Fruit fly (Drosophila melanogaster) whole organism, embryonic: Measurements from ENCODE around the gene Phyhd1.

Source experiments
- Antp ChIP-seq: fragments of 200-800 bp; sonication (Bioruptor generic); optimal IDR thresholded peaks from 3 replicates; lab custom pipeline; 2016; ENCODE audit warnings: missing biosample characterization, missing genetic modification characterization
- Asciz ChIP-seq: fragments of 200-800 bp; sonication (Bioruptor generic); optimal IDR thresholded peaks from 2 replicates; lab custom pipeline; 2017; ENCODE audit warnings: missing biosample characterization, mild to moderate bottlenecking, missing genetic modification characterization, missing genetic modification reagents
- Awh ChIP-seq: fragments of 200-800 bp; sonication (Bioruptor generic); IDR thresholded peaks from 2 replicates; pipeline ENCODE4, ENCODE4 v1.3.6; 2022; ENCODE audit warnings: missing biosample characterization, missing genetic modification characterization
- CG10209 ChIP-seq: fragments of 200-800 bp; sonication (Bioruptor generic); optimal IDR thresholded peaks from 3 replicates; lab custom pipeline; 2017; ENCODE audit warnings: missing biosample characterization, mild to moderate bottlenecking, missing genetic modification characterization, missing genetic modification reagents
- CG10959 ChIP-seq: fragments of 200-800 bp; sonication (Bioruptor generic); IDR thresholded peaks from 2 replicates; pipeline ENCODE4 v1.3.6; 2022; ENCODE audit warnings: missing biosample characterization, missing genetic modification characterization
- CG11723 ChIP-seq: fragments of 200-800 bp; sonication (Bioruptor generic); optimal IDR thresholded peaks from 2 replicates; lab custom pipeline; 2017; ENCODE audit warnings: missing biosample characterization, mild to moderate bottlenecking, missing genetic modification characterization
- CG12659 ChIP-seq: fragments of 200-800 bp; sonication (Bioruptor generic); optimal IDR thresholded peaks from 3 replicates; lab custom pipeline; 2017; ENCODE audit warnings: mild to moderate bottlenecking, missing biosample characterization, missing genetic modification reagents, missing genetic modification characterization
- CG15601 ChIP-seq: fragments of 200-800 bp; sonication (Bioruptor generic); optimal IDR thresholded peaks from 3 replicates; lab custom pipeline; 2019; ENCODE audit warnings: missing biosample characterization, mild to moderate bottlenecking, missing genetic modification characterization, moderate library complexity
- CG17829 ChIP-seq: fragments of 200-800 bp; optimal IDR thresholded peaks from 2 replicates; lab custom pipeline; 2019; ENCODE audit warnings: missing biosample characterization, mild to moderate bottlenecking, missing genetic modification characterization, moderate library complexity
- CG2712 ChIP-seq: fragments of 200-800 bp; optimal IDR thresholded peaks from 3 replicates; lab custom pipeline; 2019; ENCODE audit warnings: missing biosample characterization, mild to moderate bottlenecking, missing genetic modification characterization, moderate library complexity
- CG30431 ChIP-seq: fragments of 200-800 bp; sonication (Bioruptor generic); optimal IDR thresholded peaks from 2 replicates; lab custom pipeline; 2017; ENCODE audit warnings: missing biosample characterization, missing genetic modification characterization
- CG34376 ChIP-seq: fragments of 200-800 bp; sonication (Bioruptor generic); optimal IDR thresholded peaks from 2 replicates; lab custom pipeline; 2018; ENCODE audit warnings: missing biosample characterization, mild to moderate bottlenecking, missing genetic modification characterization
- CG3847 ChIP-seq: fragments of 200-800 bp; sonication (Bioruptor generic); IDR thresholded peaks from 2 replicates; pipeline ENCODE4 v1.3.6; 2022; ENCODE audit warnings: missing biosample characterization, missing genetic modification characterization
- CG6254 ChIP-seq: fragments of 200-800 bp; sonication (Bioruptor generic); optimal IDR thresholded peaks from 3 replicates; lab custom pipeline; 2017; ENCODE audit warnings: mild to moderate bottlenecking, missing biosample characterization, missing genetic modification reagents, missing genetic modification characterization
- CG7987 ChIP-seq: fragments of 200-800 bp; sonication (Bioruptor generic); optimal IDR thresholded peaks from 2 replicates; lab custom pipeline; 2018; ENCODE audit warnings: missing biosample characterization, mild to moderate bottlenecking, missing genetic modification characterization, moderate library complexity
- CG9215 ChIP-seq: fragments of 200-800 bp; sonication (Bioruptor generic); IDR thresholded peaks from 2 replicates; pipeline ENCODE4 v1.3.6; 2022; ENCODE audit warnings: missing biosample characterization, missing genetic modification characterization
- CG9727 ChIP-seq: fragments of 200-800 bp; sonication (Bioruptor generic); optimal IDR thresholded peaks from 3 replicates; lab custom pipeline; 2017; ENCODE audit warnings: missing biosample characterization, mild to moderate bottlenecking, missing genetic modification characterization
- Dbx ChIP-seq: fragments of 200-800 bp; sonication (Bioruptor generic); IDR thresholded peaks from 3 replicates; pipeline ENCODE4 v1.3.6; 2022; ENCODE audit warnings: missing biosample characterization, missing genetic modification characterization
- GATAe ChIP-seq: fragments of 200-800 bp; sonication (Bioruptor generic); conservative IDR thresholded peaks from 2 replicates; pipeline ENCODE4 v1.3.6; 2022; ENCODE audit warnings: missing biosample characterization, missing genetic modification characterization
- HLHmδ ChIP-seq: fragments of 200-800 bp; sonication (Bioruptor generic); optimal IDR thresholded peaks from 2 replicates; lab custom pipeline; 2018; ENCODE audit warnings: missing biosample characterization, mild to moderate bottlenecking, missing genetic modification characterization, moderate library complexity
- Hr51 ChIP-seq, 2 experiments: fragments of 200-800 bp; sonication (Bioruptor generic); optimal IDR thresholded peaks; 2 replicates in 1 of 2; 3 replicates in 1 of 2; lab custom pipeline; 2016 to 2018; ENCODE audit warnings: missing biosample characterization in 2 of 2, missing genetic modification characterization in 2 of 2, mild to moderate bottlenecking in 1 of 2, moderate library complexity in 1 of 2
- NC2α ChIP-seq: fragments of 200-800 bp; sonication (Bioruptor generic); optimal IDR thresholded peaks from 2 replicates; lab custom pipeline; 2016; ENCODE audit warnings: missing biosample characterization, missing genetic modification characterization
- Oli ChIP-seq: fragments of 200-800 bp; sonication (Bioruptor generic); optimal IDR thresholded peaks from 2 replicates; lab custom pipeline; 2018; ENCODE audit warnings: missing biosample characterization, mild to moderate bottlenecking, missing genetic modification characterization, moderate library complexity
- Pdp1 ChIP-seq, 2 experiments: fragments of 200-800 bp; sonication (Bioruptor generic); optimal IDR thresholded peaks; 3 replicates each; lab custom pipeline; 2016; ENCODE audit warnings: missing biosample characterization in 2 of 2, missing genetic modification characterization in 2 of 2, mild to moderate bottlenecking in 1 of 2, moderate library complexity in 1 of 2
- Poxn ChIP-seq: fragments of 200-800 bp; sonication (Bioruptor generic); IDR thresholded peaks from 2 replicates; pipeline ENCODE4 v1.3.6; 2022; ENCODE audit warnings: missing biosample characterization, missing genetic modification characterization
- Scr ChIP-seq: fragments of 200-800 bp; sonication (Bioruptor generic); IDR thresholded peaks from 2 replicates; pipeline ENCODE4 v1.3.6; 2022; ENCODE audit warnings: missing biosample characterization, missing genetic modification characterization; ENCODE audit not compliant: partially characterized antibody
- Taf1 ChIP-seq: fragments of 200-800 bp; sonication (Bioruptor generic); IDR thresholded peaks from 2 replicates; pipeline ENCODE4 v1.3.6; 2022; ENCODE audit warnings: missing biosample characterization, missing genetic modification characterization
- Trl ChIP-seq, 3 experiments: fragments of >200 bp in 2 of 3; fragments of 200-800 bp in 1 of 3; sonication (Bioruptor generic) in 1 of 3; optimal IDR thresholded peaks; 2 replicates in 1 of 3; 3 replicates in 2 of 3; lab custom pipeline; 2016 to 2017; ENCODE audit warnings: missing biosample characterization in 1 of 3, missing genetic modification characterization in 1 of 3
- Xrp1 ChIP-seq: fragments of 200-800 bp; sonication (Bioruptor generic); IDR thresholded peaks from 2 replicates; pipeline ENCODE4 v1.3.6; 2022; ENCODE audit warnings: missing biosample characterization, missing genetic modification characterization
- cad ChIP-seq: fragments of >200 bp; optimal IDR thresholded peaks from 2 replicates; lab custom pipeline; 2017; ENCODE audit warnings: missing biosample characterization, missing genetic modification characterization
- eve ChIP-seq, 2 experiments: fragments of >200 bp; optimal IDR thresholded peaks; 2 replicates each; lab custom pipeline; 2017; ENCODE audit warnings: missing biosample characterization in 2 of 2, missing genetic modification characterization in 2 of 2
- gce ChIP-seq: fragments of 200-800 bp; sonication (Bioruptor generic); IDR thresholded peaks from 3 replicates; pipeline ENCODE4 v1.3.6; 2022; ENCODE audit warnings: missing biosample characterization, missing genetic modification characterization
- gsb-n ChIP-seq: fragments of 200-800 bp; sonication (Bioruptor generic); optimal IDR thresholded peaks from 3 replicates; lab custom pipeline; 2018; ENCODE audit warnings: missing biosample characterization, mild to moderate bottlenecking, missing genetic modification characterization
- hb ChIP-seq: fragments of 200-800 bp; sonication (Bioruptor generic); IDR thresholded peaks from 3 replicates; pipeline ENCODE4 v1.3.6; 2022; ENCODE audit warnings: missing biosample characterization, missing genetic modification characterization; ENCODE audit not compliant: partially characterized antibody
- jigr1 ChIP-seq: fragments of 200-800 bp; sonication (Bioruptor generic); IDR thresholded peaks from 3 replicates; pipeline ENCODE4 v1.3.6; 2022; ENCODE audit warnings: missing biosample characterization, missing genetic modification characterization
- mld ChIP-seq: fragments of 200-800 bp; sonication (Bioruptor generic); IDR thresholded peaks from 3 replicates; pipeline ENCODE4 v1.3.6; 2022; ENCODE audit warnings: missing biosample characterization, missing genetic modification characterization; ENCODE audit not compliant: partially characterized antibody
- pan ChIP-seq, 4 experiments: fragments of >200 bp in 3 of 4; fragments of 200-800 bp in 1 of 4; sonication (Bioruptor generic) in 1 of 4; optimal IDR thresholded peaks in 3 of 4; IDR thresholded peaks in 1 of 4; 2 replicates each; pipeline versions ENCODE4 v1.3.6 to Lab custom; 2017 to 2022; ENCODE audit warnings: missing biosample characterization in 2 of 4, missing genetic modification characterization in 2 of 4, mixed read lengths in 1 of 4
- pfk ChIP-seq: fragments of 200-800 bp; sonication (Bioruptor generic); optimal IDR thresholded peaks from 2 replicates; lab custom pipeline; 2018; ENCODE audit warnings: missing biosample characterization, mild to moderate bottlenecking, missing genetic modification characterization, moderate library complexity
- pho ChIP-seq: fragments of 200-800 bp; sonication (Bioruptor generic); optimal IDR thresholded peaks from 2 replicates; lab custom pipeline; 2016; ENCODE audit warnings: missing biosample characterization, missing genetic modification characterization
- pita ChIP-seq: fragments of 200-800 bp; sonication (Bioruptor generic); optimal IDR thresholded peaks from 2 replicates; lab custom pipeline; 2017; ENCODE audit warnings: missing biosample characterization, mild to moderate bottlenecking, missing genetic modification characterization
- rib ChIP-seq: fragments of 200-800 bp; sonication (Bioruptor generic); IDR thresholded peaks from 2 replicates; pipeline ENCODE4 v1.3.6; 2022; ENCODE audit warnings: missing biosample characterization, missing genetic modification characterization
- ro ChIP-seq: fragments of 200-800 bp; sonication (Bioruptor generic); IDR thresholded peaks from 2 replicates; pipeline ENCODE4 v1.3.6; 2022; ENCODE audit warnings: missing biosample characterization, missing genetic modification characterization
- sd ChIP-seq: fragments of 200-800 bp; sonication (Bioruptor generic); optimal IDR thresholded peaks from 3 replicates; lab custom pipeline; 2018; ENCODE audit warnings: missing biosample characterization, mild to moderate bottlenecking, missing genetic modification characterization, moderate library complexity
- shn ChIP-seq: fragments of 200-800 bp; sonication (Bioruptor generic); optimal IDR thresholded peaks from 3 replicates; lab custom pipeline; 2016; ENCODE audit warnings: missing biosample characterization, missing genetic modification characterization
- sug ChIP-seq: fragments of 200-800 bp; optimal IDR thresholded peaks from 2 replicates; lab custom pipeline; 2019; ENCODE audit warnings: missing biosample characterization, mild to moderate bottlenecking, missing genetic modification characterization, moderate library complexity
- tna ChIP-seq: fragments of 200-800 bp; sonication (Bioruptor generic); IDR thresholded peaks from 2 replicates; pipeline ENCODE4 v1.3.6; 2022; ENCODE audit warnings: missing biosample characterization, missing genetic modification characterization; ENCODE audit not compliant: partially characterized antibody
- tup ChIP-seq: fragments of 200-800 bp; sonication (Bioruptor generic); optimal IDR thresholded peaks from 2 replicates; lab custom pipeline; 2016; ENCODE audit warnings: missing biosample characterization, mild to moderate bottlenecking, missing genetic modification characterization, moderate library complexity
- unc-4 ChIP-seq: fragments of 200-800 bp; sonication (Bioruptor generic); IDR thresholded peaks from 2 replicates; pipeline ENCODE4 v1.3.6; 2022; ENCODE audit warnings: missing biosample characterization, missing genetic modification characterization; ENCODE audit not compliant: partially characterized antibody
- wek ChIP-seq: fragments of 200-800 bp; sonication (Bioruptor generic); optimal IDR thresholded peaks from 3 replicates; lab custom pipeline; 2018; ENCODE audit warnings: missing biosample characterization, mild to moderate bottlenecking, missing genetic modification characterization, moderate library complexity

Gene Phyhd1

DNA sequence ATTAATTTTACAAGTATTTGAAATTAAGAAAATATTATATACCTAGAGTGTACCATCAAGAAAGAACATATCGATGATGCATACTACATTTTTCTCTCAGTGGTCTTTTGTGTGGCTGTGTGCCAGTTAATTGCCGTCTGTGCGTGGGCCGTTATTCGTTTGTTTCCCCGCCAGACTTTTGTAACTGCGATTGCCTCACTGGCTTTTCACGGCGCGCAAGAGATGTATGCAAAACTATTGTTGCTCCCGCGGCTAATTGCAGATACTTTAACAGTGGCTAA, 897 bp upstream of the Phyhd1 start (continued):
- TF ChIP-seq Scr (no peak), gsb-n (tag; lab: Kevin White, UChicago) (no peak), pfk (GFP tag; lab: Kevin White, UChicago) (no peak), ro (no peak), gce (GFP tag; lab: Robert Waterston, UW) (peak; percentile 75; the same call in 1 of the 3 replicates), CG15601 (tag; lab: Kevin White, UChicago) (no peak), Trl (optimal IDR thresholded peaks at IDR 0.05; lab: Kevin White, UChicago) (no peak), Trl (GFP tag; optimal IDR thresholded peaks at IDR 0.05; lab: Kevin White, UChicago) (no peak), CG30431 (GFP tag; lab: Kevin White, UChicago) (peak; percentile 62), rib (GFP tag; lab: Robert Waterston, UW) (peak; percentile 62; the same call in 1 of the 2 replicates), pho (no peak), Dbx (GFP tag; lab: Robert Waterston, UW) (0 out of 3 replicates have a peak, but pooled peaks have one; percentile 17), Pdp1 (GFP tag; optimal IDR thresholded peaks at IDR 0.05; lab: Kevin White, UChicago) (no peak), Poxn (GFP tag; lab: Robert Waterston, UW) (no peak), NC2α (GFP tag; lab: Kevin White, UChicago) (no peak), CG12659 (GFP tag; lab: Kevin White, UChicago) (no peak), pan (optimal IDR thresholded peaks at IDR 0.05; lab: Kevin White, UChicago) (no peak), pan (GFP tag; optimal IDR thresholded peaks at IDR 0.05 in 1 of 2, IDR thresholded peaks at IDR 0.05 in 1 of 2) (peak in 1 of 2 experiments; percentile 83), tup (GFP tag; lab: Kevin White, UChicago) (no peak), cad (no peak), tna (GFP tag; lab: Robert Waterston, UW) (no peak), pita (no peak), GATAe (GFP tag; lab: Robert Waterston, UW) (no peak), wek (GFP tag; lab: Kevin White, UChicago) (no peak), Awh (GFP tag; lab: Robert Waterston, UW) (peak; percentile 93), CG11723 (GFP tag; lab: Kevin White, UChicago) (no peak), CG9215 (GFP tag; lab: Robert Waterston, UW) (peak; percentile 4; the same call in 1 of the 2 replicates), CG10959 (GFP tag; lab: Robert Waterston, UW) (peak; percentile 41; the same call in 1 of the 2 replicates), Asciz (GFP tag; lab: Kevin White, UChicago) (no peak), CG7987 (GFP tag; lab: Kevin White, UChicago) (peak; percentile 12), Xrp1 (peak; percentile 79), CG17829 (tag; lab: Kevin White, UChicago) (peak; percentile 15), Antp (GFP tag; lab: Kevin White, UChicago) (no peak), sug (no peak), HLHmδ (GFP tag; lab: Kevin White, UChicago) (no peak), CG10209 (GFP tag; lab: Kevin White, UChicago) (no peak), Hr51 (GFP tag; optimal IDR thresholded peaks at IDR 0.05; lab: Kevin White, UChicago) (peak in 1 of 2 experiments; percentile 49), CG9727 (GFP tag; lab: Kevin White, UChicago) (no peak), CG2712 (peak; percentile 47), unc-4 (GFP tag; lab: Robert Waterston, UW) (no peak), sd (tag; lab: Kevin White, UChicago) (no peak), jigr1 (GFP tag; lab: Robert Waterston, UW) (no peak), hb (GFP tag; lab: Robert Waterston, UW) (no peak), Taf1 (GFP tag; lab: Robert Waterston, UW) (no peak), CG6254 (GFP tag; lab: Kevin White, UChicago) (peak; percentile 43), shn (GFP tag; lab: Kevin White, UChicago) (no peak), mld (GFP tag; lab: Robert Waterston, UW) (no peak), Oli (tag; lab: Kevin White, UChicago) (peak; percentile 10), CG34376 (GFP tag; lab: Kevin White, UChicago) (no peak), CG3847 (peak; percentile 39), eve (GFP tag; optimal IDR thresholded peaks at IDR 0.05; lab: Kevin White, UChicago) (no peak)
